Worm (Caenorhabditis elegans): ENCODE data around the gene epi-1.

Gene epi-1

DNA sequence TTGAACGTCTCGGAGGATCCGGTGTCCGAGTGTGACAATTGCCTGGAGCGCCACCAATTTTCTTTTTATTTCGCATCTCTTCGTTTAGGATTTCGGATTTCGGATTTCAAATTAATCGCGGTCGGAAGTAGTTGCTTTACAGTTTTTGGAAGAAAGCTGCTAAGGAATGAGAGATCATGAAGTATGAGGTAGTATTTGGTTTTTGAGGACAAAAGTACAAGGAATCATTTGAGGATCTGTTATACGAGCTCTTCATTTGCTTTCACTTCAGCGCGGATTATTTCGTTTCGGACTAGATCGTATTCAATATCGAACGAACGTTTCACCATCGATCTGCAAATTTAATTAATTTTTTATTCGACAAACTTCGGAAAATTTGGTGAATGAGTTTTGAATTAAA, 33.0 kb downstream of the epi-1 start, which contains the start of gene R102.11:
TSS of gene R102.11 (minus strand) at position 101 of the 400 bp plus-strand sequence.
- TF ChIP-seq lir-1 (GFP tag; conservative IDR thresholded peaks at IDR 0.05): no peak
- TF ChIP-seq lin-40 (tag; optimal IDR thresholded peaks at IDR 0.05): no peak
- TF ChIP-seq B0019.2 (GFP tag; conservative IDR thresholded peaks at IDR 0.05): no peak
- TF ChIP-seq ets-4 (GFP tag; optimal IDR thresholded peaks at IDR 0.05): no peak
- no peak for TF ChIP-seq F49E8.2 (tag; optimal IDR thresholded peaks at IDR 0.05; ENCODE audit: insufficient read depth)
- TF ChIP-seq ztf-22 (GFP tag; optimal IDR thresholded peaks at IDR 0.05): no peak
- no peak for TF ChIP-seq snpc-1.1 (tag; optimal IDR thresholded peaks at IDR 0.05; ENCODE audit: insufficient read depth)

DNA sequence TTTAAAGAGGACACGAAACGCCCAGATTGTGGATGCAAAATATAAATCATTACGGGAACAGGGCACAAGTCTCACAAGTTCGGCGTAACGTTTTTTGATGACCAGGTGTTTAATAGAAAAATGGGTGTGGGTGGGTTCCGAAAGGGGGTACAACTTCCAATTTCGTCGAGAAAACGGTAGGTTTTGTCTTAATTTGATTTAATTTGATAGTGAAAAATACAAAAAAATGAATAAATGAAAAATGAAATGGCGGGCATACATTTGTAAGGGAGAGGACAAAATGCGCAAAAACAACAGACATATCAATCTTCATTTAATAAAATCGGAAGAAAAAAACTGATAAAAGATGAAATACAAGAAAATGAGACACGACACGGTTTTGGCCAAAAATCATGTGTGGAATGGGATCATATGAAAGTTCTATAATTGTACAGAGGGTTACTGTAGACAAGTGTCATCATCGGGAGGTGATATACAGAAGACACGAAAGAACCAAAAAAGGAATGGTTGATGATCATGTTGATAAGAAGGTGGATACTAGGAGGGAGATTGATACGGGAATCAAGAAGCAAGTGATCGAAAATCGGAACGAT, 35.3 kb downstream of the epi-1 start:
- no peak for TF ChIP-seq ama-1 (optimal IDR thresholded peaks at IDR 0.05)
- no peak for TF ChIP-seq ama-1 (GFP tag; optimal IDR thresholded peaks at IDR 0.05)
- TF ChIP-seq somi-1 (GFP tag; optimal IDR thresholded peaks at IDR 0.05): peak; percentile 5

DNA sequence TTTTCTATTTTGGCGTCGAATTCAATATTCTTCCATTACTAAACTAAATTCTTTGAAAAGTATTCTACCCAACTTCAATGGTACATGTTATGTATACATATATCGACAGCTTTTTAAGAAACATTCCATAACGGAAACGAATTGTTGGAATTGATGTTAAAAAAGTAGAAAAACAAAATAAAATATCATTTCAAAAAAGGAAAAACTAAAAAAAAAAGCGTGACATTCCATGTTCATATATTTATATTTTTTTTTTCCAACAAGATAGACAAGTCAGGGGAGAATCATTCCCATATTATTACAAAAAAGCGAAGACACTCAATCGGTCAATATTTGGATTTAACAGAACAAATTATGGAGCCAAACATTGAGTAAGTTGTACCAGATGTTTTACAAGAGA, 38.6 kb downstream of the epi-1 start, which contains the start of gene R102.10:
TSS of gene R102.10 (plus strand) at position 301 of the 400 bp plus-strand sequence.
- TF ChIP-seq mes-4 (tag; optimal IDR thresholded peaks at IDR 0.05) (no peak), attf-5 (GFP tag; optimal IDR thresholded peaks at IDR 0.05) (no peak), attf-3 (GFP tag; conservative IDR thresholded peaks at IDR 0.05) (no peak), hlh-26 (GFP tag; conservative IDR thresholded peaks at IDR 0.05) (no peak), nhr-80 (tag; optimal IDR thresholded peaks at IDR 0.05) (no peak), zim-3 (tag; optimal IDR thresholded peaks at IDR 0.05) (no peak), dpff-1 (tag; optimal IDR thresholded peaks at IDR 0.05) (no peak), chd-7 (tag; optimal IDR thresholded peaks at IDR 0.05) (no peak), C06A6.2 (GFP tag; conservative IDR thresholded peaks at IDR 0.05) (no peak), Y67H2A.10 (GFP tag; conservative IDR thresholded peaks at IDR 0.05) (no peak), lsl-1 (GFP tag; optimal IDR thresholded peaks at IDR 0.05) (no peak), gei-17 (GFP tag; optimal IDR thresholded peaks at IDR 0.05) (no peak), hsf-1 (GFP tag; IDR thresholded peaks at IDR 0.05) (no peak), snpc-1.3 (tag; optimal IDR thresholded peaks at IDR 0.05; ENCODE audit: insufficient read depth) (no peak), Y56A3A.18 (GFP tag; IDR thresholded peaks at IDR 0.05) (no peak)

DNA sequence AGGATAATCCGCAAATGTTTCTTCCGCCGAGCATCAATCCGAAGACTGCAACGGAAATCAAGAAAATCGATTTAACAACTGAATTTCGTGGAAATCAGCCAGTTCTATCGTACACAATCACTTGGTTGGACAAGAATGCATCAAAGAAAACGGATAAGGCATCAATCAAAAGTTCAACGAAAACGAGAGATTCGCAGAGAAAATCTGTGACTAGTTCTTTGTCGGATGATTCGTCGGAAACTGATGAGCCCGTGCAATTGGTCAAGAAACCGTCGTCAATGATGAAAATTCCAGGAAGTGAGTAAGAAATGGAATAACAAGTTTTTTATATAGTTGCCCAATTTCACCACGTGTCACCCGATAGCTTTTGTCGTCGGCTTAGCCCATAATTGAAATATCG, 39.5 kb downstream of the epi-1 start, which contains the start of gene R102.6:
TSS of gene R102.6 (minus strand) at position 101 of the 400 bp plus-strand sequence.
- TF ChIP-seq snpc-1.3 (tag; optimal IDR thresholded peaks at IDR 0.05; ENCODE audit: insufficient read depth) (no peak), B0019.2 (GFP tag; conservative IDR thresholded peaks at IDR 0.05) (no peak), hrde-1 (tag; optimal IDR thresholded peaks at IDR 0.05; ENCODE audit: borderline replicate concordance) (no peak), ekl-4 (GFP tag; IDR thresholded peaks at IDR 0.05) (no peak), egl-18 (GFP tag; IDR thresholded peaks at IDR 0.05) (no peak), cebp-1 (GFP tag; IDR thresholded peaks at IDR 0.05) (no peak), cebp-1 (tag; optimal IDR thresholded peaks at IDR 0.05) (no peak), rcor-1 (GFP tag; IDR thresholded peaks at IDR 0.05) (no peak), attf-3 (GFP tag; conservative IDR thresholded peaks at IDR 0.05) (no peak), let-607 (tag; optimal IDR thresholded peaks at IDR 0.05) (no peak)
